Fruit fly (Drosophila melanogaster) whole organism, adult: Measurements from ENCODE around the gene RasGAP1.

ENCODE experiments used
- CG11617 ChIP-seq: fragments of 200-800 bp; sonication (Bioruptor generic); optimal IDR thresholded peaks from 2 replicates; lab custom pipeline; 2017; ENCODE audit warnings: mild to moderate bottlenecking, missing biosample characterization, missing genetic modification reagents, missing genetic modification characterization
- CG12768 ChIP-seq: fragments of 200-800 bp; sonication (Bioruptor generic); optimal IDR thresholded peaks from 2 replicates; lab custom pipeline; 2017; ENCODE audit warnings: missing biosample characterization, missing genetic modification characterization, mild to moderate bottlenecking, moderate library complexity, missing genetic modification reagents
- CG14711 ChIP-seq: fragments of 200-800 bp; sonication (Bioruptor generic); optimal IDR thresholded peaks from 2 replicates; lab custom pipeline; 2018; ENCODE audit warnings: missing biosample characterization, mild to moderate bottlenecking, missing genetic modification characterization, moderate library complexity
- CG1620 ChIP-seq: fragments of 200-800 bp; sonication (Bioruptor generic); optimal IDR thresholded peaks from 2 replicates; lab custom pipeline; 2016; ENCODE audit warnings: missing biosample characterization, missing genetic modification characterization
- CG33017 ChIP-seq: fragments of 200-800 bp; sonication (Bioruptor generic); optimal IDR thresholded peaks from 2 replicates; lab custom pipeline; 2018; ENCODE audit warnings: missing biosample characterization, mild to moderate bottlenecking, missing genetic modification characterization, moderate library complexity
- CG5204 ChIP-seq: fragments of 200-800 bp; sonication (Bioruptor generic); optimal IDR thresholded peaks from 2 replicates; lab custom pipeline; 2016; ENCODE audit warnings: missing biosample characterization, missing genetic modification characterization
- CG7045 ChIP-seq: fragments of 200-800 bp; sonication (Bioruptor generic); optimal IDR thresholded peaks from 2 replicates; lab custom pipeline; 2017; ENCODE audit warnings: missing biosample characterization, mild to moderate bottlenecking, missing genetic modification characterization
- CG7101 ChIP-seq: fragments of 200-800 bp; sonication (Bioruptor generic); optimal IDR thresholded peaks from 2 replicates; lab custom pipeline; 2018; ENCODE audit warnings: missing biosample characterization, mild to moderate bottlenecking, missing genetic modification characterization, moderate library complexity
- Clk ChIP-seq: fragments of 200-800 bp; sonication (Bioruptor generic); optimal IDR thresholded peaks from 2 replicates; lab custom pipeline; 2017; ENCODE audit warnings: missing biosample characterization, missing genetic modification characterization
- Crg-1 ChIP-seq: fragments of 200-800 bp; sonication (Bioruptor generic); optimal IDR thresholded peaks from 2 replicates; lab custom pipeline; 2016; ENCODE audit warnings: missing biosample characterization, missing genetic modification characterization
- Hr96 ChIP-seq: fragments of 200-800 bp; sonication (Bioruptor generic); optimal IDR thresholded peaks from 2 replicates; lab custom pipeline; 2016; ENCODE audit warnings: missing biosample characterization, missing genetic modification characterization
- Mnt ChIP-seq: fragments of 200-800 bp; sonication (Bioruptor generic); optimal IDR thresholded peaks from 2 replicates; lab custom pipeline; 2016; ENCODE audit warnings: missing biosample characterization, mild to moderate bottlenecking, missing genetic modification characterization
- bab1 ChIP-seq: fragments of 200-800 bp; sonication (Bioruptor generic); optimal IDR thresholded peaks from 3 replicates; lab custom pipeline; 2019; ENCODE audit warnings: missing biosample characterization, mild to moderate bottlenecking, missing genetic modification characterization, moderate library complexity
- cic ChIP-seq: fragments of 200-800 bp; sonication (Bioruptor generic); optimal IDR thresholded peaks from 2 replicates; lab custom pipeline; 2017; ENCODE audit warnings: missing biosample characterization, mild to moderate bottlenecking, missing genetic modification characterization, moderate library complexity
- cnc ChIP-seq, 2 experiments: fragments of >200 bp; optimal IDR thresholded peaks; 2 replicates each; lab custom pipeline; 2017
- kay ChIP-seq: fragments of 200-800 bp; sonication (Bioruptor generic); peaks from one replicate; lab custom pipeline; 2016; ENCODE audit warnings: missing biosample characterization, missing genetic modification characterization, borderline replicate concordance
- ovo ChIP-seq: fragments of 200-800 bp; sonication (Bioruptor generic); optimal IDR thresholded peaks from 2 replicates; lab custom pipeline; 2016; ENCODE audit warnings: missing biosample characterization, missing genetic modification characterization
- pad ChIP-seq: fragments of 200-800 bp; sonication (Bioruptor generic); optimal IDR thresholded peaks from 3 replicates; lab custom pipeline; 2017; ENCODE audit warnings: missing biosample characterization, missing genetic modification characterization, mild to moderate bottlenecking, moderate library complexity, missing genetic modification reagents
- tj ChIP-seq: fragments of 200-800 bp; sonication (Bioruptor generic); optimal IDR thresholded peaks from 3 replicates; lab custom pipeline; 2017; ENCODE audit warnings: missing biosample characterization, mild to moderate bottlenecking, missing genetic modification characterization, moderate library complexity
- toe ChIP-seq: fragments of 200-800 bp; sonication (Bioruptor generic); optimal IDR thresholded peaks from 2 replicates; lab custom pipeline; 2016; ENCODE audit warnings: missing biosample characterization, missing genetic modification characterization

Gene RasGAP1

dm6 chr3L:9894643-9895042, 39.6 kb upstream of the RasGAP1 start, which contains the start of the genes CG6709 and Hez:
CG6709 (minus strand) TSS chr3L:9894743.
Hez (minus strand) TSS chr3L:9894743.
- no peak for TF ChIP-seq CG33017
- TF ChIP-seq kay (GFP tag; lab: Kevin White, UChicago), result peak; percentile 85

- no peak for TF ChIP-seq CG33017
- TF ChIP-seq CG11617 (GFP tag; lab: Kevin White, UChicago), result no peak
- no peak for TF ChIP-seq cnc (optimal IDR thresholded peaks at IDR 0.05; lab: Kevin White, UChicago)
- TF ChIP-seq CG1620, result no peak
- TF ChIP-seq bab1 (GFP tag; lab: Kevin White, UChicago), result no peak
- TF ChIP-seq tj, result no peak
- TF ChIP-seq CG12768 (GFP tag; lab: Kevin White, UChicago), result no peak
- no peak for TF ChIP-seq Clk (GFP tag; lab: Kevin White, UChicago)
- TF ChIP-seq toe (GFP tag; lab: Kevin White, UChicago), result no peak
- no peak for TF ChIP-seq pad (GFP tag; lab: Kevin White, UChicago)
- no peak for TF ChIP-seq CG5204 (GFP tag; lab: Kevin White, UChicago)
- TF ChIP-seq Hr96, result no peak
- TF ChIP-seq Mnt (GFP tag; lab: Kevin White, UChicago), result no peak
- TF ChIP-seq cic (GFP tag; lab: Kevin White, UChicago), result no peak
- no peak for TF ChIP-seq kay (GFP tag; lab: Kevin White, UChicago)
Observed at dm6 chr3L:9893983-9894382, 38.9 kb upstream of the RasGAP1 start.

dm6 chr3L:9888630-9889130, 33.6 kb upstream of the RasGAP1 start, which contains the start of the genes Taf2 and CalpB:
Taf2 (minus strand) TSS chr3L:9888683.
CalpB (plus strand) TSS chr3L:9888762.
- TF ChIP-seq CG12768 (GFP tag; lab: Kevin White, UChicago) (peak; percentile 73), CG1620 (peak; percentile 5), Hr96 (peak; percentile 38), Mnt (GFP tag; lab: Kevin White, UChicago) (no peak), CG7101 (tag; lab: Kevin White, UChicago) (peak; percentile 92), pad (GFP tag; lab: Kevin White, UChicago) (peak; percentile 64), cic (GFP tag; lab: Kevin White, UChicago) (peak; percentile 21), bab1 (GFP tag; lab: Kevin White, UChicago) (peak; percentile 83), ovo (GFP tag; lab: Kevin White, UChicago) (peak; percentile 36), tj (peak; percentile 91), CG33017 (peak; percentile 92), Crg-1 (peak; percentile 57), CG7045 (GFP tag; lab: Kevin White, UChicago) (peak; percentile 85), CG11617 (GFP tag; lab: Kevin White, UChicago) (peak; percentile 82), cnc (optimal IDR thresholded peaks at IDR 0.05; lab: Kevin White, UChicago) (no peak), toe (GFP tag; lab: Kevin White, UChicago) (peak; percentile 4), kay (GFP tag; lab: Kevin White, UChicago) (no peak), CG14711 (tag; lab: Kevin White, UChicago) (peak; percentile 97), CG5204 (GFP tag; lab: Kevin White, UChicago) (peak; percentile 56), Clk (GFP tag; lab: Kevin White, UChicago) (peak; percentile 48)

- no peak for TF ChIP-seq CG5204 (GFP tag; lab: Kevin White, UChicago)
- TF ChIP-seq CG33017, result no peak
- TF ChIP-seq Crg-1, result no peak
- no peak for TF ChIP-seq CG7101 (tag; lab: Kevin White, UChicago)
- TF ChIP-seq CG11617 (GFP tag; lab: Kevin White, UChicago), result no peak
- no peak for TF ChIP-seq bab1 (GFP tag; lab: Kevin White, UChicago)
- TF ChIP-seq Mnt (GFP tag; lab: Kevin White, UChicago), result no peak
- no peak for TF ChIP-seq CG1620
- no peak for TF ChIP-seq CG12768 (GFP tag; lab: Kevin White, UChicago)
- no peak for TF ChIP-seq kay (GFP tag; lab: Kevin White, UChicago)
Observed at dm6 chr3L:9878685-9879084, 23.6 kb upstream of the RasGAP1 start, which contains the start of gene CG34382. CG34382 (plus strand) TSS chr3L:9878985.

- TF ChIP-seq bab1 (GFP tag; lab: Kevin White, UChicago) (no peak), tj (no peak), CG33017 (no peak), Crg-1 (no peak), CG7101 (tag; lab: Kevin White, UChicago) (no peak), Hr96 (no peak), CG11617 (GFP tag; lab: Kevin White, UChicago) (no peak), CG7045 (GFP tag; lab: Kevin White, UChicago) (no peak), CG5204 (GFP tag; lab: Kevin White, UChicago) (no peak), Mnt (GFP tag; lab: Kevin White, UChicago) (no peak), pad (GFP tag; lab: Kevin White, UChicago) (no peak), CG12768 (GFP tag; lab: Kevin White, UChicago) (no peak), CG14711 (tag; lab: Kevin White, UChicago) (no peak)
Observed at dm6 chr3L:9872035-9872434, 16.9 kb upstream of the RasGAP1 start.

- TF ChIP-seq Clk (GFP tag; lab: Kevin White, UChicago) (no peak), cic (GFP tag; lab: Kevin White, UChicago) (no peak), CG11617 (GFP tag; lab: Kevin White, UChicago) (no peak), CG33017 (no peak), Hr96 (no peak), CG1620 (no peak), tj (no peak), kay (GFP tag; lab: Kevin White, UChicago) (no peak), ovo (GFP tag; lab: Kevin White, UChicago) (no peak), CG7101 (tag; lab: Kevin White, UChicago) (no peak), Mnt (GFP tag; lab: Kevin White, UChicago) (no peak), CG5204 (GFP tag; lab: Kevin White, UChicago) (no peak), CG14711 (tag; lab: Kevin White, UChicago) (no peak), Crg-1 (no peak), cnc (optimal IDR thresholded peaks at IDR 0.05; lab: Kevin White, UChicago) (no peak), CG12768 (GFP tag; lab: Kevin White, UChicago) (no peak), toe (GFP tag; lab: Kevin White, UChicago) (no peak), bab1 (GFP tag; lab: Kevin White, UChicago) (no peak), pad (GFP tag; lab: Kevin White, UChicago) (no peak)
Observed at dm6 chr3L:9865053-9865442, 10.0 kb upstream of the RasGAP1 start.
